Worm (Caenorhabditis elegans): ENCODE results near the gene Y32H12A.6.

- TF ChIP-seq syd-9 (tag; optimal IDR thresholded peaks at IDR 0.05) (no peak), unc-55 (GFP tag; optimal IDR thresholded peaks at IDR 0.05) (no peak), pax-1 (tag; optimal IDR thresholded peaks at IDR 0.05) (no peak), T23F11.4 (GFP tag; optimal IDR thresholded peaks at IDR 0.05) (no peak)
These were observed 10.6 kb downstream of the Y32H12A.6 start, which contains the start of gene szy-2 for ce11 chrIII:5371226-5371926.

Data from whole organism, late embryonic.